Worm (Caenorhabditis elegans) whole organism, L4/young adult: ENCODE results near the gene tftc-5.

ENCODE experiments used
- W03F9.2 ChIP-seq: fragments of 150-350 bp; optimal IDR thresholded peaks from 2 replicates; lab custom pipeline; 2014; ENCODE audit warnings: missing biosample characterization, missing genetic modification characterization
- dao-5 ChIP-seq: sonication (generic microtip); optimal IDR thresholded peaks from 2 replicates; lab custom pipeline; 2016; ENCODE audit warnings: missing genotype, missing genetic modification characterization, moderate library complexity, missing compliant biosample characterization

ce11 chrIII:4005446-4006192 lies 16.3 kb upstream of the tftc-5 start, which contains the start of gene pxd-1:
- TF ChIP-seq dao-5 (no peak), W03F9.2 (tag; lab: Kevin White, UChicago) (no peak)
